Worm (Caenorhabditis elegans) whole organism, L1 larva: Measurements from ENCODE around the gene Y53C12B.1.

Experiments
- C04F5.9 ChIP-seq: sonication (generic microtip); optimal IDR thresholded peaks from 2 replicates; lab custom pipeline; 2016; ENCODE audit warnings: missing genetic modification characterization, missing compliant biosample characterization
- C16A3.4 ChIP-seq: fragments of 150-350 bp; optimal IDR thresholded peaks from 2 replicates; lab custom pipeline; 2014; ENCODE audit warnings: missing biosample characterization, missing genetic modification characterization
- Y116A8C.19 ChIP-seq: sonication (generic microtip); optimal IDR thresholded peaks from 2 replicates; lab custom pipeline; 2016; ENCODE audit warnings: missing compliant biosample characterization, missing genetic modification characterization, borderline replicate concordance
- alr-1 ChIP-seq: fragments of 200-800 bp; sonication (Bioruptor generic); optimal IDR thresholded peaks from 2 replicates; lab custom pipeline; 2018; ENCODE audit warnings: borderline replicate concordance, mild to moderate bottlenecking, missing genetic modification characterization, missing compliant biosample characterization
- ceh-63 ChIP-seq: fragments of 200-800 bp; sonication (Bioruptor generic); optimal IDR thresholded peaks from 2 replicates; lab custom pipeline; 2018; ENCODE audit warnings: mild to moderate bottlenecking, missing genetic modification characterization, missing compliant biosample characterization
- ceh-8 ChIP-seq: fragments of 200-800 bp; sonication (Bioruptor generic); optimal IDR thresholded peaks from 2 replicates; lab custom pipeline; 2018; ENCODE audit warnings: mild to moderate bottlenecking, missing genetic modification characterization, moderate library complexity, missing compliant biosample characterization
- ceh-90 ChIP-seq: sonication (generic microtip); optimal IDR thresholded peaks from 2 replicates; lab custom pipeline; 2016; ENCODE audit warnings: missing genetic modification characterization, missing compliant biosample characterization
- ces-1 ChIP-seq: fragments of 150-350 bp; optimal IDR thresholded peaks from 2 replicates; lab custom pipeline; 2014; ENCODE audit warnings: missing biosample characterization, missing genetic modification reagents, missing genetic modification characterization
- dpl-1 ChIP-seq, 3 experiments: fragments of 150-350 bp in 2 of 3; sonication (generic microtip) in 1 of 3; optimal IDR thresholded peaks; 2 replicates each; lab custom pipeline; 2014 to 2017; ENCODE audit warnings: missing biosample characterization in 3 of 3, missing genetic modification characterization in 3 of 3, missing genetic modification reagents in 3 of 3
- efl-1 ChIP-seq, 4 experiments: fragments of 150-350 bp; optimal IDR thresholded peaks in 3 of 4; peaks in 1 of 4; 1 replicate in 1 of 4; 2 replicates in 3 of 4; lab custom pipeline; 2014; ENCODE audit warnings: missing biosample characterization in 2 of 4, missing genetic modification characterization in 2 of 4, missing genetic modification reagents in 2 of 4
- efl-3 ChIP-seq: fragments of 200-800 bp; sonication (Bioruptor generic); optimal IDR thresholded peaks from 2 replicates; lab custom pipeline; 2018; ENCODE audit warnings: mild to moderate bottlenecking, missing genetic modification characterization, missing compliant biosample characterization
- elt-2 ChIP-seq: sonication (generic microtip); optimal IDR thresholded peaks from 2 replicates; lab custom pipeline; 2016; ENCODE audit warnings: missing genetic modification characterization, mild to moderate bottlenecking, inconsistent platforms, missing compliant biosample characterization, missing genetic modification reagents
- elt-3 ChIP-seq, 6 experiments: fragments of 150-350 bp in 1 of 6; sonication (generic microtip); optimal IDR thresholded peaks; 2 replicates each; lab custom pipeline; 2017 to 2018; ENCODE audit warnings: missing biosample characterization in 6 of 6, missing genetic modification characterization in 6 of 6, inconsistent platforms in 1 of 6
- ets-5 ChIP-seq: fragments of 200-800 bp; sonication (Bioruptor generic); IDR thresholded peaks from 2 replicates; pipeline ENCODE4 v1.3.6; 2022; ENCODE audit warnings: missing genetic modification characterization, missing compliant biosample characterization
- fkh-8 ChIP-seq: sonication (generic microtip); optimal IDR thresholded peaks from 2 replicates; lab custom pipeline; 2016; ENCODE audit warnings: mild to moderate bottlenecking, missing genetic modification characterization, missing compliant biosample characterization
- fos-1 ChIP-seq: fragments of 150-350 bp; optimal IDR thresholded peaks from 2 replicates; lab custom pipeline; 2014; ENCODE audit warnings: missing biosample characterization, missing genetic modification characterization
- irx-1 ChIP-seq: sonication (generic microtip); optimal IDR thresholded peaks from 2 replicates; lab custom pipeline; 2016; ENCODE audit warnings: missing genetic modification characterization, missing compliant biosample characterization
- lin-13 ChIP-seq: fragments of 150-350 bp; optimal IDR thresholded peaks from 2 replicates; lab custom pipeline; 2014; ENCODE audit warnings: missing biosample characterization, missing genetic modification reagents, missing genetic modification characterization
- lin-14 ChIP-seq: fragments of 200-800 bp; sonication (Bioruptor generic); optimal IDR thresholded peaks from 2 replicates; lab custom pipeline; 2018; ENCODE audit warnings: mild to moderate bottlenecking, missing genetic modification characterization, moderate library complexity, missing compliant biosample characterization
- lin-35 ChIP-seq, 2 experiments: fragments of 150-350 bp; optimal IDR thresholded peaks; 2 replicates each; lab custom pipeline; 2014; ENCODE audit warnings: missing biosample characterization in 2 of 2, missing genetic modification characterization in 2 of 2, missing genetic modification reagents in 2 of 2
- lin-39 ChIP-seq: fragments of 150-350 bp; optimal IDR thresholded peaks from 2 replicates; lab custom pipeline; 2014; ENCODE audit warnings: missing biosample characterization, missing genetic modification reagents, missing genetic modification characterization
- mef-2 ChIP-seq: fragments of 150-350 bp; optimal IDR thresholded peaks from 2 replicates; lab custom pipeline; 2014; ENCODE audit warnings: missing biosample characterization, missing genetic modification characterization
- mep-1 ChIP-seq: fragments of 150-350 bp; optimal IDR thresholded peaks from 2 replicates; lab custom pipeline; 2014; ENCODE audit warnings: missing biosample characterization, missing genetic modification characterization
- nhr-12 ChIP-seq: sonication (generic microtip); optimal IDR thresholded peaks from 2 replicates; lab custom pipeline; 2017; ENCODE audit warnings: missing biosample characterization, missing genetic modification characterization
- nhr-20 ChIP-seq: sonication (generic microtip); optimal IDR thresholded peaks from 2 replicates; lab custom pipeline; 2016; ENCODE audit warnings: mild to moderate bottlenecking, missing genetic modification characterization, missing compliant biosample characterization
- nhr-237 ChIP-seq: fragments of 150-350 bp; optimal IDR thresholded peaks from 2 replicates; lab custom pipeline; 2014; ENCODE audit warnings: missing biosample characterization, missing genetic modification characterization
- nhr-47 ChIP-seq: sonication (generic microtip); optimal IDR thresholded peaks from 2 replicates; lab custom pipeline; 2016; ENCODE audit warnings: mild to moderate bottlenecking, missing genetic modification characterization, moderate library complexity, missing compliant biosample characterization
- nhr-71 ChIP-seq: sonication (generic microtip); optimal IDR thresholded peaks from 2 replicates; lab custom pipeline; 2016; ENCODE audit warnings: mild to moderate bottlenecking, missing genetic modification characterization, moderate library complexity, missing compliant biosample characterization
- nhr-76 ChIP-seq: sonication (generic microtip); optimal IDR thresholded peaks from 2 replicates; lab custom pipeline; 2017; ENCODE audit warnings: missing biosample characterization, missing genetic modification characterization
- nhr-90 ChIP-seq: sonication (generic microtip); optimal IDR thresholded peaks from 2 replicates; lab custom pipeline; 2016; ENCODE audit warnings: mild to moderate bottlenecking, missing genetic modification characterization, missing compliant biosample characterization; ENCODE audit not compliant: poor library complexity
- pag-3 ChIP-seq: sonication (generic microtip); optimal IDR thresholded peaks from 2 replicates; lab custom pipeline; 2017; ENCODE audit warnings: missing genetic modification characterization, mild to moderate bottlenecking, missing compliant biosample characterization, antibody characterized with exemption, borderline replicate concordance; ENCODE audit not compliant: insufficient read depth
- pqm-1 ChIP-seq: sonication (generic microtip); optimal IDR thresholded peaks from 3 replicates; lab custom pipeline; 2017; ENCODE audit warnings: missing biosample characterization, missing genetic modification characterization
- rnt-1 ChIP-seq: sonication (generic microtip); optimal IDR thresholded peaks from 2 replicates; lab custom pipeline; 2016; ENCODE audit warnings: mild to moderate bottlenecking, missing genetic modification characterization, moderate library complexity, missing compliant biosample characterization
- skn-1 ChIP-seq: fragments of 150-350 bp; optimal IDR thresholded peaks from 2 replicates; lab custom pipeline; 2014; ENCODE audit warnings: missing biosample characterization, missing genetic modification characterization
- snpc-4 ChIP-seq: fragments of 150-350 bp; optimal IDR thresholded peaks from 2 replicates; lab custom pipeline; 2014; ENCODE audit warnings: missing biosample characterization, missing genetic modification characterization
- snu-23 ChIP-seq: sonication (generic microtip); optimal IDR thresholded peaks from 2 replicates; lab custom pipeline; 2016; ENCODE audit warnings: missing genetic modification characterization, missing compliant biosample characterization
- sox-4 ChIP-seq: sonication (generic microtip); optimal IDR thresholded peaks from 2 replicates; lab custom pipeline; 2016; ENCODE audit warnings: missing genetic modification characterization, missing compliant biosample characterization
- unc-130 ChIP-seq: fragments of 150-350 bp; optimal IDR thresholded peaks from 2 replicates; lab custom pipeline; 2017; ENCODE audit warnings: missing biosample characterization, missing genetic modification characterization, inconsistent platforms
- unc-62 ChIP-seq: fragments of 150-350 bp; optimal IDR thresholded peaks from 2 replicates; lab custom pipeline; 2014; ENCODE audit warnings: missing biosample characterization, missing genetic modification reagents, missing genetic modification characterization
- unc-86 ChIP-seq: sonication (generic microtip); optimal IDR thresholded peaks from 2 replicates; lab custom pipeline; 2016; ENCODE audit warnings: missing genetic modification characterization, missing compliant biosample characterization
- unc-98 ChIP-seq: fragments of 200-800 bp; sonication (Bioruptor generic); IDR thresholded peaks from 2 replicates; pipeline ENCODE4 v1.3.6; 2022; ENCODE audit warnings: missing genetic modification characterization, missing compliant biosample characterization
- xbp-1 ChIP-seq: sonication (generic microtip); optimal IDR thresholded peaks from 2 replicates; lab custom pipeline; 2016; ENCODE audit warnings: missing genetic modification characterization, missing compliant biosample characterization
- zag-1 ChIP-seq: fragments of 150-350 bp; optimal IDR thresholded peaks from 2 replicates; lab custom pipeline; 2014; ENCODE audit warnings: missing biosample characterization, missing genetic modification characterization
- zip-4 ChIP-seq: fragments of 200-800 bp; sonication (Bioruptor generic); optimal IDR thresholded peaks from 2 replicates; lab custom pipeline; 2018; ENCODE audit warnings: mild to moderate bottlenecking, missing genetic modification characterization, moderate library complexity, missing compliant biosample characterization
- ztf-4 ChIP-seq: fragments of 150-350 bp; optimal IDR thresholded peaks from 2 replicates; lab custom pipeline; 2014; ENCODE audit warnings: missing biosample characterization, missing genetic modification characterization

The Y53C12B.1 gene

ce11 chrII:9781842-9782241, 36.0 kb upstream of the Y53C12B.1 start, which contains the start of gene cyp-13A1:
TSS of gene cyp-13A1 (minus strand) at chrII:9781997.
- TF ChIP-seq elt-2 (tag; lab: Kevin White, UChicago), result peak; percentile 29
- TF ChIP-seq nhr-20, result peak; percentile 38
- no peak for TF ChIP-seq zag-1 (tag; lab: Kevin White, UChicago)

- peak; percentile 52 for TF ChIP-seq sox-4 (tag; lab: Kevin White, UChicago)
- peak; percentile 52 for TF ChIP-seq nhr-71 (tag; lab: Kevin White, UChicago)
- no peak for TF ChIP-seq snpc-4 (tag; lab: Kevin White, UChicago)
- TF ChIP-seq lin-14, result peak; percentile 29
- TF ChIP-seq fos-1 (tag; lab: Kevin White, UChicago), result no peak
- TF ChIP-seq nhr-47 (tag; lab: Kevin White, UChicago), result peak; percentile 32
- TF ChIP-seq xbp-1 (tag; lab: Kevin White, UChicago), result peak; percentile 2
- TF ChIP-seq fkh-8 (tag; lab: Kevin White, UChicago), result peak; percentile 62
Observed at ce11 chrII:9778495-9778894, 32.6 kb upstream of the Y53C12B.1 start.

ce11 chrII:9775790-9776189, 29.9 kb upstream of the Y53C12B.1 start, which contains the start of gene T10B9.9:
TSS of gene T10B9.9 (minus strand) at chrII:9775890.
- TF ChIP-seq ceh-63 (no peak), unc-130 (no peak), lin-13 (GFP tag; lab: Kevin White, UChicago) (no peak), elt-3 (tag; optimal IDR thresholded peaks at IDR 0.05; lab: Kevin White, UChicago) (no peak), xbp-1 (tag; lab: Kevin White, UChicago) (no peak), pqm-1 (tag; lab: Kevin White, UChicago) (no peak), lin-35 (GFP tag; optimal IDR thresholded peaks at IDR 0.05; lab: Kevin White, UChicago) (no peak), ets-5 (no peak), unc-86 (no peak), nhr-20 (no peak), unc-98 (GFP tag; lab: Robert Waterston, UW) (no peak), zip-4 (GFP tag; lab: Kevin White, UChicago) (no peak), C16A3.4 (tag; lab: Kevin White, UChicago) (no peak), pag-3 (tag; lab: Kevin White, UChicago) (no peak), nhr-237 (no peak)

ce11 chrII:9774653-9775052, 28.8 kb upstream of the Y53C12B.1 start:
- TF ChIP-seq snpc-4 (tag; lab: Kevin White, UChicago), result peak; percentile 37
- no peak for TF ChIP-seq nhr-237
- no peak for TF ChIP-seq lin-39
- peak; percentile 72 for TF ChIP-seq snu-23 (GFP tag; lab: Kevin White, UChicago)
- TF ChIP-seq lin-14, result peak; percentile 54
- no peak for TF ChIP-seq unc-62 (GFP tag; lab: Kevin White, UChicago)
- TF ChIP-seq C04F5.9 (tag; lab: Kevin White, UChicago), result no peak
- peak; percentile 78 for TF ChIP-seq rnt-1
- peak; percentile 77 for TF ChIP-seq nhr-47 (tag; lab: Kevin White, UChicago)
- TF ChIP-seq nhr-12, result no peak
- no peak for TF ChIP-seq efl-3 (GFP tag; lab: Kevin White, UChicago)
- TF ChIP-seq ceh-63, result no peak
- TF ChIP-seq skn-1, result peak; percentile 57
- TF ChIP-seq efl-1 (optimal IDR thresholded peaks at IDR 0.05; lab: Kevin White, UChicago), result peak; percentile 35 to 52
- peak; percentile 41 to 93 for TF ChIP-seq efl-1 (GFP tag; optimal IDR thresholded peaks at IDR 0.05 in 1 of 2; lab: Kevin White, UChicago)
- TF ChIP-seq dpl-1 (GFP tag; optimal IDR thresholded peaks at IDR 0.05; lab: Kevin White, UChicago), result peak in 2 of 3 experiments; percentile 49 to 53
- peak; percentile 61 for TF ChIP-seq irx-1 (tag; lab: Kevin White, UChicago)
- TF ChIP-seq Y116A8C.19 (tag; lab: Kevin White, UChicago), result no peak
- TF ChIP-seq lin-13 (GFP tag; lab: Kevin White, UChicago), result no peak
- TF ChIP-seq ceh-90, result no peak
- peak; percentile 73 for TF ChIP-seq nhr-71 (tag; lab: Kevin White, UChicago)
- TF ChIP-seq ztf-4, result no peak
- peak; percentile 48 for TF ChIP-seq ceh-8 (GFP tag; lab: Kevin White, UChicago)
- TF ChIP-seq mef-2, result no peak
- TF ChIP-seq unc-130, result peak; percentile 50
- TF ChIP-seq nhr-90 (tag; lab: Kevin White, UChicago), result peak; percentile 76
- TF ChIP-seq mep-1, result peak; percentile 50
- no peak for TF ChIP-seq fos-1 (tag; lab: Kevin White, UChicago)
- TF ChIP-seq nhr-76 (tag; lab: Kevin White, UChicago), result no peak
- TF ChIP-seq ces-1 (GFP tag; lab: Kevin White, UChicago), result no peak
- TF ChIP-seq alr-1 (tag; lab: Kevin White, UChicago), result no peak
